Worm (Caenorhabditis elegans): ENCODE measurements around the gene R107.5.

- TF ChIP-seq lag-1 (GFP tag; IDR thresholded peaks at IDR 0.05) (no peak), gei-17 (GFP tag; optimal IDR thresholded peaks at IDR 0.05) (no peak), snpc-4 (GFP tag; optimal IDR thresholded peaks at IDR 0.05) (no peak), snpc-4 (tag; optimal IDR thresholded peaks at IDR 0.05) (no peak), akir-1 (GFP tag; optimal IDR thresholded peaks at IDR 0.05) (no peak), ZK185.1 (tag; optimal IDR thresholded peaks at IDR 0.05; ENCODE audit: poor library complexity, severe bottlenecking) (no peak), him-1 (tag; optimal IDR thresholded peaks at IDR 0.05) (no peak), ztf-18 (tag; optimal IDR thresholded peaks at IDR 0.05) (no peak)
Measured at ce11 chrIII:9017181-9017651, 36.4 kb downstream of the R107.5 start, which contains the start of gene F59B2.12.

Data from whole organism, young adult.